Fruit fly (Drosophila melanogaster): ENCODE results near the gene Rb97D.
A peak's percentile ranks its signal among the peaks of the same experiment; 100 is the strongest.

The Rb97D gene

dm6 chr3R:26876432-26876831 lies 890 bp upstream of the Rb97D start, which contains the start of gene CG5500 (continued):
- TF ChIP-seq salm (tag; optimal IDR thresholded peaks at IDR 0.05) (no peak), CG4617 (GFP tag; optimal IDR thresholded peaks at IDR 0.05; ENCODE audit: borderline replicate concordance) (peak; percentile 19), CG11696 (GFP tag; IDR thresholded peaks at IDR 0.05) (no peak), CG13296 (GFP tag; optimal IDR thresholded peaks at IDR 0.05) (peak; percentile 41), CG4404 (GFP tag; IDR thresholded peaks at IDR 0.05) (no peak), BEAF-32 (GFP tag; optimal IDR thresholded peaks at IDR 0.05) (peak; percentile 63), CG13624 (GFP tag; optimal IDR thresholded peaks at IDR 0.05) (no peak), CG2116 (GFP tag; optimal IDR thresholded peaks at IDR 0.05) (peak; percentile 42), D (optimal IDR thresholded peaks at IDR 0.05) (no peak), D (GFP tag; optimal IDR thresholded peaks at IDR 0.05) (no peak), her (GFP tag; optimal IDR thresholded peaks at IDR 0.05) (no peak), pros (GFP tag; optimal IDR thresholded peaks at IDR 0.05) (no peak), Eip74EF (GFP tag; optimal IDR thresholded peaks at IDR 0.05) (peak in 1 of 2 experiments; percentile 62), CG8290 (GFP tag; optimal IDR thresholded peaks at IDR 0.05) (peak; percentile 8), CG8290 (tag; optimal IDR thresholded peaks at IDR 0.05) (peak in 1 of 2 experiments; percentile 32), dmrt11E (tag; optimal IDR thresholded peaks at IDR 0.05) (no peak), phol (tag; optimal IDR thresholded peaks at IDR 0.05) (peak; percentile 93), so (GFP tag; IDR thresholded peaks at IDR 0.05) (no peak), mirr (GFP tag; optimal IDR thresholded peaks at IDR 0.05) (peak; percentile 22), ham (GFP tag; IDR thresholded peaks at IDR 0.05) (no peak), ERR (GFP tag; optimal IDR thresholded peaks at IDR 0.05) (no peak), CG9817 (tag; optimal IDR thresholded peaks at IDR 0.05) (no peak), MBD-R2 (GFP tag; IDR thresholded peaks at IDR 0.05) (peak; percentile 69), CG10431 (GFP tag; optimal IDR thresholded peaks at IDR 0.05) (no peak), ssp (GFP tag; IDR thresholded peaks at IDR 0.05) (no peak), CG11247 (GFP tag; IDR thresholded peaks at IDR 0.05) (no peak), CG12744 (GFP tag; optimal IDR thresholded peaks at IDR 0.05) (no peak), CG30403 (GFP tag; optimal IDR thresholded peaks at IDR 0.05) (no peak), sna (GFP tag; IDR thresholded peaks at IDR 0.05; ENCODE audit: partially characterized antibody) (no peak), Ptx1 (GFP tag; IDR thresholded peaks at IDR 0.05) (no peak), trem (tag; optimal IDR thresholded peaks at IDR 0.05) (peak; percentile 23), CG1603 (tag; optimal IDR thresholded peaks at IDR 0.05) (peak; percentile 51), vnd (GFP tag; IDR thresholded peaks at IDR 0.05; ENCODE audit: partially characterized antibody) (no peak), CG4360 (GFP tag; IDR thresholded peaks at IDR 0.05) (no peak), bbx (GFP tag; IDR thresholded peaks at IDR 0.05; ENCODE audit: partially characterized antibody) (peak; percentile 43), CG9727 (GFP tag; optimal IDR thresholded peaks at IDR 0.05) (no peak), sima (GFP tag; optimal IDR thresholded peaks at IDR 0.05) (no peak), Bgb (GFP tag; IDR thresholded peaks at IDR 0.05; ENCODE audit: partially characterized antibody) (peak; percentile 39; the same call in 1 of the 2 replicates), onecut (GFP tag; IDR thresholded peaks at IDR 0.05) (no peak), emc (GFP tag; optimal IDR thresholded peaks at IDR 0.05) (no peak), Dref (GFP tag; IDR thresholded peaks at IDR 0.05) (peak; percentile 57), CG13287 (GFP tag; IDR thresholded peaks at IDR 0.05; ENCODE audit: partially characterized antibody) (peak; percentile 69), schlank (tag; optimal IDR thresholded peaks at IDR 0.05) (no peak), CG32767 (GFP tag; IDR thresholded peaks at IDR 0.05) (no peak), crp (GFP tag; optimal IDR thresholded peaks at IDR 0.05) (peak; percentile 32 to 89), unc-4 (GFP tag; IDR thresholded peaks at IDR 0.05; ENCODE audit: partially characterized antibody) (peak; percentile 59), CG10274 (GFP tag; optimal IDR thresholded peaks at IDR 0.05) (no peak), wor (GFP tag; IDR thresholded peaks at IDR 0.05) (no peak), Max (GFP tag; optimal IDR thresholded peaks at IDR 0.05) (no peak), CG4730 (GFP tag; IDR thresholded peaks at IDR 0.05) (no peak), Ets97D (GFP tag; optimal IDR thresholded peaks at IDR 0.05) (peak; percentile 13)
